Fruit fly (Drosophila melanogaster) whole organism, embryonic: ENCODE results near the gene CG7203.

Source experiments
- CG13894 ChIP-seq: fragments of 200-800 bp; sonication (Bioruptor generic); optimal IDR thresholded peaks from 3 replicates; lab custom pipeline; 2018; ENCODE audit warnings: missing biosample characterization, mild to moderate bottlenecking, missing genetic modification characterization, moderate library complexity
- CG1647 ChIP-seq: fragments of 200-800 bp; sonication (Bioruptor generic); optimal IDR thresholded peaks from 3 replicates; lab custom pipeline; 2016; ENCODE audit warnings: missing biosample characterization, missing genetic modification characterization
- CG2116 ChIP-seq: fragments of 200-800 bp; sonication (Bioruptor generic); optimal IDR thresholded peaks from 3 replicates; lab custom pipeline; 2018; ENCODE audit warnings: missing biosample characterization, mild to moderate bottlenecking, missing genetic modification characterization
- CG2875 ChIP-seq: fragments of 200-800 bp; sonication (Bioruptor generic); optimal IDR thresholded peaks from 2 replicates; lab custom pipeline; 2017; ENCODE audit warnings: missing biosample characterization, mild to moderate bottlenecking, missing genetic modification characterization, missing genetic modification reagents
- GATAe ChIP-seq: fragments of 200-800 bp; sonication (Bioruptor generic); conservative IDR thresholded peaks from 2 replicates; pipeline ENCODE4 v1.3.6; 2022; ENCODE audit warnings: missing biosample characterization, missing genetic modification characterization
- Xrp1 ChIP-seq: fragments of 200-800 bp; sonication (Bioruptor generic); IDR thresholded peaks from 2 replicates; pipeline ENCODE4 v1.3.6; 2022; ENCODE audit warnings: missing biosample characterization, missing genetic modification characterization
- ac ChIP-seq: fragments of 200-800 bp; sonication (Bioruptor generic); optimal IDR thresholded peaks from 3 replicates; lab custom pipeline; 2017; ENCODE audit warnings: missing biosample characterization, mild to moderate bottlenecking, missing genetic modification characterization
- ci ChIP-seq: fragments of 200-800 bp; sonication (Bioruptor generic); IDR thresholded peaks from 3 replicates; pipeline ENCODE4 v1.3.6; 2022; ENCODE audit warnings: missing biosample characterization, missing genetic modification characterization
- slou ChIP-seq: fragments of 200-800 bp; sonication (Bioruptor generic); optimal IDR thresholded peaks from 3 replicates; lab custom pipeline; 2016; ENCODE audit warnings: missing biosample characterization, missing genetic modification characterization

DNA sequence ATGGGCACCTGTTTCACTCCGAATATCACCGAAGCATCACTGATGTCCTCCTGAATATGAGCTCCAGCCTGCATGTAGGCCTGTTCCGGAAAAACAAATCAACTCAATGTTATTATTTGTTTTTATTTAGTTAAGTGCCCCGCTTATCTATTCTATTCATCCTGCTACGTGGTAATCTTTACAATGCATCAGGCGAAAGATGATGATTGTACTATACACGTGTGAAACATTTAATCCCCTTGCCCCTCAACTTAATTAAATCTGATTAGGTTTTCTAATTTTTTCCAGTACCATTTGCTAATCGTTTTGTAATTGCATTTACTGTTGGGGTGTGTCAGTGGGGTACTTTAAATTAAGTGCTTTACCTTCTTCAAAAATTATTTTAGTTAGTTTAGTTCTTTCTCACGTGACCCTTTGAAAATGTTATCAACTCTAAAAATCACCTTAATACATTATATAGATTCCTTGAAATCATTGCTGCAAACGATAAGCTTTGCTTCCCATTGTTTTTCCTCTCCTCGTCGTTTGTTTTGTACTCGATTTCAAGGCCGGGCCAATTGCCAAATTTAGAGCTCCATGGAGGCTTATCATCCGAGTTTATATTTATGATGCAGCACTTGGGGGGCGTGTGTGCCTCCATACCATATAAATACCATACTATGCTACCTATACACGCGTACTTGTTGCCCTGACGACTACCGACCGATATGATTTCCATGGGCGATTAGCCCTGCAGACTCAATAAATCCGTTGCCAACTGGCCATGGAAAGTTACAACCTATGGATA lies 41.9 kb upstream of the CG7203 start:
- TF ChIP-seq Xrp1, result no peak
- TF ChIP-seq CG1647 (GFP tag; lab: Kevin White, UChicago), result no peak
- TF ChIP-seq CG2116 (GFP tag; lab: Kevin White, UChicago), result no peak
- TF ChIP-seq CG2875 (GFP tag; lab: Kevin White, UChicago), result no peak
- no peak for TF ChIP-seq slou (GFP tag; lab: Kevin White, UChicago)
- no peak for TF ChIP-seq CG13894
- no peak for TF ChIP-seq GATAe (GFP tag; lab: Robert Waterston, UW)
- no peak for TF ChIP-seq ci (GFP tag; lab: Robert Waterston, UW)
- no peak for TF ChIP-seq ac
